Worm (Caenorhabditis elegans): ENCODE results near the gene lin-24.
A peak's percentile ranks its signal among the peaks of the same experiment; 100 is the strongest.

The lin-24 gene

ce11 chrIV:12126740-12127472, 2.4 kb upstream of the lin-24 start (continued):
- TF ChIP-seq B0261.1 (tag; optimal IDR thresholded peaks at IDR 0.05) (no peak), madf-6 (GFP tag; IDR thresholded peaks at IDR 0.05) (peak; percentile 74), lsy-27 (tag; optimal IDR thresholded peaks at IDR 0.05; ENCODE audit: borderline replicate concordance, insufficient read depth) (no peak), F33H1.4 (GFP tag; IDR thresholded peaks at IDR 0.05) (peak; percentile 83), let-607 (tag; optimal IDR thresholded peaks at IDR 0.05) (no peak), F52B5.7 (tag; optimal IDR thresholded peaks at IDR 0.05) (no peak)

- no peak for TF ChIP-seq him-1 (tag; optimal IDR thresholded peaks at IDR 0.05)
- TF ChIP-seq unc-62 (GFP tag; optimal IDR thresholded peaks at IDR 0.05): no peak
- no peak for TF ChIP-seq zfh-2 (GFP tag; conservative IDR thresholded peaks at IDR 0.05)
- TF ChIP-seq cebp-2 (GFP tag; IDR thresholded peaks at IDR 0.05): 0 out of 2 replicates have a peak, but pooled peaks have one; percentile 41
- no peak for TF ChIP-seq let-607 (tag; optimal IDR thresholded peaks at IDR 0.05)
- TF ChIP-seq athp-1 (tag; optimal IDR thresholded peaks at IDR 0.05): no peak
- 0 out of 2 replicates have a peak, but pooled peaks have one; percentile 24 for TF ChIP-seq cebp-1 (GFP tag; IDR thresholded peaks at IDR 0.05)
- TF ChIP-seq cebp-1 (tag; optimal IDR thresholded peaks at IDR 0.05): peak; percentile 59
Measured at ce11 chrIV:12127838-12128237, 1.5 kb upstream of the lin-24 start.

- TF ChIP-seq egl-18 (GFP tag; IDR thresholded peaks at IDR 0.05) (no peak), madf-10 (tag; optimal IDR thresholded peaks at IDR 0.05) (no peak), ZK185.1 (tag; optimal IDR thresholded peaks at IDR 0.05; ENCODE audit: poor library complexity, severe bottlenecking) (no peak), F37B4.10 (GFP tag; IDR thresholded peaks at IDR 0.05) (no peak), cebp-1 (GFP tag; IDR thresholded peaks at IDR 0.05) (no peak), cebp-1 (tag; optimal IDR thresholded peaks at IDR 0.05) (peak; percentile 6), F52B5.7 (tag; optimal IDR thresholded peaks at IDR 0.05) (no peak), attf-6 (GFP tag; IDR thresholded peaks at IDR 0.05) (no peak), Y56A3A.18 (GFP tag; IDR thresholded peaks at IDR 0.05) (no peak), ccch-3 (GFP tag; optimal IDR thresholded peaks at IDR 0.05) (no peak), cebp-2 (GFP tag; IDR thresholded peaks at IDR 0.05) (0 out of 2 replicates have a peak, but pooled peaks have one; percentile 10), C06A6.2 (GFP tag; conservative IDR thresholded peaks at IDR 0.05) (no peak), dpff-1 (tag; optimal IDR thresholded peaks at IDR 0.05) (no peak), B0261.1 (tag; optimal IDR thresholded peaks at IDR 0.05) (no peak), nhr-80 (tag; optimal IDR thresholded peaks at IDR 0.05) (peak; percentile 67), lin-35 (GFP tag; optimal IDR thresholded peaks at IDR 0.05) (no peak), bed-2 (GFP tag; IDR thresholded peaks at IDR 0.05) (no peak), him-1 (tag; optimal IDR thresholded peaks at IDR 0.05) (no peak), attf-5 (GFP tag; optimal IDR thresholded peaks at IDR 0.05) (no peak), K12H6.12 (tag; optimal IDR thresholded peaks at IDR 0.05) (no peak), C17E4.6 (GFP tag; IDR thresholded peaks at IDR 0.05) (no peak)
Measured at ce11 chrIV:12128708-12129107, 596 bp upstream of the lin-24 start.

ce11 chrIV:12131308-12132072, 2.2 kb downstream of the lin-24 start:
- TF ChIP-seq cebp-2 (GFP tag; IDR thresholded peaks at IDR 0.05) (no peak), ZK185.1 (tag; optimal IDR thresholded peaks at IDR 0.05; ENCODE audit: poor library complexity, severe bottlenecking) (no peak), rec-8 (tag; optimal IDR thresholded peaks at IDR 0.05) (no peak), snpc-4 (GFP tag; optimal IDR thresholded peaks at IDR 0.05) (peak; percentile 19), snpc-4 (tag; optimal IDR thresholded peaks at IDR 0.05) (peak in 2 of 4 experiments; percentile 44 to 69), madf-10 (tag; optimal IDR thresholded peaks at IDR 0.05) (no peak), Y56A3A.18 (GFP tag; IDR thresholded peaks at IDR 0.05) (no peak), lin-26 (GFP tag; IDR thresholded peaks at IDR 0.05) (no peak), attf-6 (GFP tag; IDR thresholded peaks at IDR 0.05) (no peak), snpc-1.1 (tag; optimal IDR thresholded peaks at IDR 0.05; ENCODE audit: insufficient read depth) (peak; percentile 45), ztf-28 (GFP tag; IDR thresholded peaks at IDR 0.05) (no peak), F22D6.2 (tag; optimal IDR thresholded peaks at IDR 0.05) (no peak), unc-62 (GFP tag; optimal IDR thresholded peaks at IDR 0.05) (no peak), F39B2.1 (GFP tag; IDR thresholded peaks at IDR 0.05) (no peak), sea-2 (GFP tag; IDR thresholded peaks at IDR 0.05) (no peak), dpl-1 (GFP tag; optimal IDR thresholded peaks at IDR 0.05) (no peak)

All from whole organism, young adult.